Worm (Caenorhabditis elegans): Measurements from ENCODE around the gene twk-48.

twk-48 gene

ce11 chrIII:9818763-9819162 lies 41.8 kb upstream of the twk-48 start, which contains the start of gene panl-3 (continued):
- TF ChIP-seq gei-8 (GFP tag; optimal IDR thresholded peaks at IDR 0.05), result no peak
- 0 out of 2 replicates have a peak, but pooled peaks have one; percentile 24 for TF ChIP-seq lin-1 (GFP tag; IDR thresholded peaks at IDR 0.05)
- TF ChIP-seq duxl-1 (tag; optimal IDR thresholded peaks at IDR 0.05; ENCODE audit: poor library complexity), result no peak
- TF ChIP-seq ZK337.2 (GFP tag; IDR thresholded peaks at IDR 0.05), result no peak
- TF ChIP-seq nhr-6 (tag; optimal IDR thresholded peaks at IDR 0.05), result peak; percentile 38
- peak; percentile 23; the same call in 1 of the 2 replicates for TF ChIP-seq set-16 (GFP tag; IDR thresholded peaks at IDR 0.05)
- TF ChIP-seq daf-16 (GFP tag; optimal IDR thresholded peaks at IDR 0.05), result no peak
- TF ChIP-seq daf-16 (tag; optimal IDR thresholded peaks at IDR 0.05), result no peak
- TF ChIP-seq rbr-2 (tag; optimal IDR thresholded peaks at IDR 0.05), result peak; percentile 59
- no peak for TF ChIP-seq madf-9 (GFP tag; conservative IDR thresholded peaks at IDR 0.05)
- no peak for TF ChIP-seq tag-97 (GFP tag; IDR thresholded peaks at IDR 0.05)
- TF ChIP-seq dmd-9 (GFP tag; IDR thresholded peaks at IDR 0.05), result no peak
- TF ChIP-seq ceh-20 (GFP tag; IDR thresholded peaks at IDR 0.05), result peak; percentile 33; the same call in 1 of the 2 replicates
- TF ChIP-seq Y75B8A.6 (GFP tag; IDR thresholded peaks at IDR 0.05), result no peak
- TF ChIP-seq nhr-76 (tag; optimal IDR thresholded peaks at IDR 0.05), result no peak
- no peak for TF ChIP-seq skn-1 (tag; optimal IDR thresholded peaks at IDR 0.05)
- TF ChIP-seq dve-1 (tag; optimal IDR thresholded peaks at IDR 0.05; ENCODE audit: insufficient read depth), result peak; percentile 58
- peak; percentile 99 for TF ChIP-seq hlh-30 (tag; optimal IDR thresholded peaks at IDR 0.05; ENCODE audit: insufficient read depth)
- no peak for TF ChIP-seq snpc-4 (tag; optimal IDR thresholded peaks at IDR 0.05)
- TF ChIP-seq ctbp-1 (GFP tag; IDR thresholded peaks at IDR 0.05), result no peak
- no peak for TF ChIP-seq ceh-32 (tag; optimal IDR thresholded peaks at IDR 0.05; ENCODE audit: poor library complexity)
- TF ChIP-seq mes-2 (tag; optimal IDR thresholded peaks at IDR 0.05; ENCODE audit: poor library complexity, severe bottlenecking), result peak; percentile 84
- TF ChIP-seq php-3 (GFP tag; IDR thresholded peaks at IDR 0.05), result no peak
- TF ChIP-seq jun-1 (tag; optimal IDR thresholded peaks at IDR 0.05), result no peak
- no peak for TF ChIP-seq Y5F2A.4 (GFP tag; optimal IDR thresholded peaks at IDR 0.05)
- no peak for TF ChIP-seq T20F7.1 (GFP tag; optimal IDR thresholded peaks at IDR 0.05)
- no peak for TF ChIP-seq madf-5 (GFP tag; IDR thresholded peaks at IDR 0.05)
- no peak for TF ChIP-seq Y105C5A.15 (GFP tag; IDR thresholded peaks at IDR 0.05)

ce11 chrIII:9822942-9823341 lies 37.6 kb upstream of the twk-48 start, which contains the start of gene arl-5:
Gene arl-5 (plus strand): TSS chrIII:9823242.
- TF ChIP-seq mep-1 (tag; optimal IDR thresholded peaks at IDR 0.05) (no peak), ceh-44 (GFP tag; IDR thresholded peaks at IDR 0.05) (no peak), zfp-2 (tag; optimal IDR thresholded peaks at IDR 0.05) (no peak), pha-4 (GFP tag; IDR thresholded peaks at IDR 0.05) (no peak), pha-4 (tag; optimal IDR thresholded peaks at IDR 0.05) (no peak), arid-1 (GFP tag; conservative IDR thresholded peaks at IDR 0.05) (no peak), ceh-32 (tag; optimal IDR thresholded peaks at IDR 0.05; ENCODE audit: poor library complexity) (no peak), F44E2.7 (GFP tag; IDR thresholded peaks at IDR 0.05) (no peak), R02D3.7 (tag; optimal IDR thresholded peaks at IDR 0.05) (no peak), mes-2 (tag; optimal IDR thresholded peaks at IDR 0.05; ENCODE audit: poor library complexity, severe bottlenecking) (no peak), lin-39 (tag; optimal IDR thresholded peaks at IDR 0.05) (no peak), daf-8 (GFP tag; IDR thresholded peaks at IDR 0.05) (no peak)

- TF ChIP-seq lin-38 (GFP tag; IDR thresholded peaks at IDR 0.05), result no peak
- TF ChIP-seq zfp-2 (tag; optimal IDR thresholded peaks at IDR 0.05), result no peak
- no peak for TF ChIP-seq sdz-12 (GFP tag; optimal IDR thresholded peaks at IDR 0.05)
- TF ChIP-seq unc-62 (GFP tag; optimal IDR thresholded peaks at IDR 0.05 in 1 of 2), result peak in 1 of 2 experiments; percentile 97
- TF ChIP-seq unc-62 (tag; optimal IDR thresholded peaks at IDR 0.05), result no peak
- no peak for TF ChIP-seq zip-11 (GFP tag; IDR thresholded peaks at IDR 0.05)
These were observed 36.8 kb upstream of the twk-48 start for ce11 chrIII:9823748-9824147.

All from whole organism, L4 larva.